Fruit fly (Drosophila melanogaster): ENCODE results near the gene CG14841.
A peak's percentile ranks its signal among the peaks of the same experiment; 100 is the strongest.

CG14841 gene

dm6 chr3R:14311027-14311426, 48.8 kb upstream of the CG14841 start (continued):
- TF ChIP-seq sob (GFP tag; IDR thresholded peaks at IDR 0.05) = no peak
- TF ChIP-seq so (GFP tag; IDR thresholded peaks at IDR 0.05) = no peak
- TF ChIP-seq bcd (GFP tag; optimal IDR thresholded peaks at IDR 0.05) = no peak
- 0 out of 2 replicates have a peak, but pooled peaks have one; percentile 9 for TF ChIP-seq CG9215 (GFP tag; IDR thresholded peaks at IDR 0.05)
- TF ChIP-seq CG13775 (GFP tag; optimal IDR thresholded peaks at IDR 0.05) = no peak
- no peak for TF ChIP-seq CG32772 (GFP tag; IDR thresholded peaks at IDR 0.05)
- no peak for TF ChIP-seq Optix (GFP tag; IDR thresholded peaks at IDR 0.05)
- TF ChIP-seq Tbp (GFP tag; optimal IDR thresholded peaks at IDR 0.05) = no peak
- no peak for TF ChIP-seq fu2 (GFP tag; optimal IDR thresholded peaks at IDR 0.05)
- TF ChIP-seq hb (GFP tag; IDR thresholded peaks at IDR 0.05; ENCODE audit: partially characterized antibody) = no peak
- no peak for TF ChIP-seq B-H2 (GFP tag; optimal IDR thresholded peaks at IDR 0.05)
- no peak for TF ChIP-seq nau (GFP tag; optimal IDR thresholded peaks at IDR 0.05)
- no peak for TF ChIP-seq Atf-2 (GFP tag; optimal IDR thresholded peaks at IDR 0.05)
- TF ChIP-seq jumu (GFP tag; optimal IDR thresholded peaks at IDR 0.05) = peak; percentile 5
- no peak for TF ChIP-seq Rx (GFP tag; IDR thresholded peaks at IDR 0.05)
- no peak for TF ChIP-seq Drgx (GFP tag; IDR thresholded peaks at IDR 0.05)
- no peak for TF ChIP-seq NK7.1 (GFP tag; optimal IDR thresholded peaks at IDR 0.05)
- no peak for TF ChIP-seq kah (GFP tag; optimal IDR thresholded peaks at IDR 0.05)
- TF ChIP-seq slbo (GFP tag; IDR thresholded peaks at IDR 0.05) = peak; percentile 48; the same call in 1 of the 2 replicates
- TF ChIP-seq stwl (tag; optimal IDR thresholded peaks at IDR 0.05) = no peak
- peak in 1 of 2 experiments; percentile 27 for TF ChIP-seq dpn (GFP tag; optimal IDR thresholded peaks at IDR 0.05)
- TF ChIP-seq gcm (GFP tag; optimal IDR thresholded peaks at IDR 0.05) = no peak
- TF ChIP-seq Hmx (GFP tag; optimal IDR thresholded peaks at IDR 0.05) = no peak
- no peak for TF ChIP-seq CG6654 (GFP tag; optimal IDR thresholded peaks at IDR 0.05)
- TF ChIP-seq fd102C (GFP tag; optimal IDR thresholded peaks at IDR 0.05) = no peak
- no peak for TF ChIP-seq E2f2 (GFP tag; IDR thresholded peaks at IDR 0.05)
- TF ChIP-seq Ada2b (GFP tag; IDR thresholded peaks at IDR 0.05) = no peak
- no peak for TF ChIP-seq nom (GFP tag; optimal IDR thresholded peaks at IDR 0.05)
- 0 out of 2 replicates have a peak, but pooled peaks have one; percentile 13 for TF ChIP-seq CG7372 (GFP tag; IDR thresholded peaks at IDR 0.05)
- no peak for TF ChIP-seq eve (GFP tag; optimal IDR thresholded peaks at IDR 0.05)
- TF ChIP-seq CG17912 (GFP tag; optimal IDR thresholded peaks at IDR 0.05) = no peak
- 0 out of 3 replicates have a peak, but pooled peaks have one; percentile 23 for TF ChIP-seq ci (GFP tag; IDR thresholded peaks at IDR 0.05)
- TF ChIP-seq Myb (GFP tag; optimal IDR thresholded peaks at IDR 0.05) = no peak
- TF ChIP-seq CG6689 (GFP tag; IDR thresholded peaks at IDR 0.05) = peak; percentile 37; the same call in 1 of the 2 replicates
- TF ChIP-seq chinmo (GFP tag; IDR thresholded peaks at IDR 0.05; ENCODE audit: partially characterized antibody) = no peak
- TF ChIP-seq Mes4 (GFP tag; optimal IDR thresholded peaks at IDR 0.05) = no peak
- TF ChIP-seq gfzf (GFP tag; optimal IDR thresholded peaks at IDR 0.05) = no peak
- TF ChIP-seq CG7786 (GFP tag; optimal IDR thresholded peaks at IDR 0.05) = no peak
- TF ChIP-seq ems (GFP tag; optimal IDR thresholded peaks at IDR 0.05) = peak; percentile 7
- TF ChIP-seq ab (GFP tag; optimal IDR thresholded peaks at IDR 0.05) = no peak
- no peak for TF ChIP-seq sqz (GFP tag; optimal IDR thresholded peaks at IDR 0.05)
- TF ChIP-seq CG18262 (tag; optimal IDR thresholded peaks at IDR 0.05) = peak; percentile 51
- no peak for TF ChIP-seq Lhr (GFP tag; optimal IDR thresholded peaks at IDR 0.05)
- no peak for TF ChIP-seq Elba2 (GFP tag; optimal IDR thresholded peaks at IDR 0.05)
- TF ChIP-seq GATAe (GFP tag; conservative IDR thresholded peaks at IDR 0.05) = no peak
- TF ChIP-seq fd64A (GFP tag; optimal IDR thresholded peaks at IDR 0.05) = no peak
- TF ChIP-seq ham (GFP tag; IDR thresholded peaks at IDR 0.05) = no peak
- TF ChIP-seq Opbp (GFP tag; IDR thresholded peaks at IDR 0.05; ENCODE audit: partially characterized antibody) = no peak
- TF ChIP-seq Rfx (GFP tag; IDR thresholded peaks at IDR 0.05) = peak; percentile 78
- no peak for TF ChIP-seq CG8944 (GFP tag; optimal IDR thresholded peaks at IDR 0.05)
- no peak for TF ChIP-seq Eip74EF (GFP tag; optimal IDR thresholded peaks at IDR 0.05)
- no peak for TF ChIP-seq CG33557 (GFP tag; optimal IDR thresholded peaks at IDR 0.05)

All from whole organism, embryonic.